Fruit fly (Drosophila melanogaster): ENCODE measurements around the gene Smn.

Gene Smn

dm6 chr3L:16587994-16588622 is 6.8 kb upstream of the Smn start (continued):
- TF ChIP-seq CG4404 (GFP tag; IDR thresholded peaks at IDR 0.05) (no peak), pros (GFP tag; optimal IDR thresholded peaks at IDR 0.05) (no peak), ssp (GFP tag; IDR thresholded peaks at IDR 0.05) (peak; percentile 44; the same call in 1 of the 2 replicates), Rfx (GFP tag; IDR thresholded peaks at IDR 0.05) (peak; percentile 83), fd64A (GFP tag; optimal IDR thresholded peaks at IDR 0.05) (no peak), CG15479 (GFP tag; optimal IDR thresholded peaks at IDR 0.05) (no peak), Xrp1 (GFP tag; IDR thresholded peaks at IDR 0.05) (peak; percentile 53; the same call in 1 of the 2 replicates), CG13894 (tag; optimal IDR thresholded peaks at IDR 0.05) (peak; percentile 52), so (GFP tag; IDR thresholded peaks at IDR 0.05) (0 out of 3 replicates have a peak, but pooled peaks have one; percentile 43), Meics (GFP tag; optimal IDR thresholded peaks at IDR 0.05) (peak; percentile 37), CG11504 (tag; optimal IDR thresholded peaks at IDR 0.05) (no peak), usp (GFP tag; optimal IDR thresholded peaks at IDR 0.05) (no peak), toy (GFP tag; IDR thresholded peaks at IDR 0.05) (peak; percentile 34; the same call in 1 of the 2 replicates), unc-4 (GFP tag; IDR thresholded peaks at IDR 0.05; ENCODE audit: partially characterized antibody) (peak; percentile 95), CG7839 (tag; optimal IDR thresholded peaks at IDR 0.05) (peak; percentile 63), CG30403 (GFP tag; optimal IDR thresholded peaks at IDR 0.05) (peak; percentile 68), sc (optimal IDR thresholded peaks at IDR 0.05) (no peak), sc (GFP tag; optimal IDR thresholded peaks at IDR 0.05) (peak; percentile 11), prd (optimal IDR thresholded peaks at IDR 0.05) (no peak), prd (GFP tag; IDR thresholded peaks at IDR 0.05) (peak; percentile 52; the same call in 2 of the 3 replicates), CG15601 (tag; optimal IDR thresholded peaks at IDR 0.05) (peak; percentile 2), phol (tag; optimal IDR thresholded peaks at IDR 0.05) (peak; percentile 76), Ssrp (tag; optimal IDR thresholded peaks at IDR 0.05) (peak; percentile 27), sna (GFP tag; IDR thresholded peaks at IDR 0.05; ENCODE audit: partially characterized antibody) (peak; percentile 96), Six4 (GFP tag; optimal IDR thresholded peaks at IDR 0.05) (peak; percentile 12), CG6683 (GFP tag; optimal IDR thresholded peaks at IDR 0.05) (peak; percentile 34), CG3726 (GFP tag; IDR thresholded peaks at IDR 0.05) (peak; percentile 11; the same call in 1 of the 3 replicates), CG11093 (GFP tag; IDR thresholded peaks at IDR 0.05) (no peak), dan (GFP tag; IDR thresholded peaks at IDR 0.05) (no peak), CG12219 (GFP tag; optimal IDR thresholded peaks at IDR 0.05) (no peak), Drgx (GFP tag; IDR thresholded peaks at IDR 0.05) (peak; percentile 48), CG10147 (GFP tag; optimal IDR thresholded peaks at IDR 0.05) (peak; percentile 36), CG18011 (GFP tag; optimal IDR thresholded peaks at IDR 0.05) (no peak), CG11456 (GFP tag; IDR thresholded peaks at IDR 0.05) (peak; percentile 76; the same call in 2 of the 3 replicates), Sry-β (GFP tag; optimal IDR thresholded peaks at IDR 0.05) (peak; percentile 52), sisA (GFP tag; IDR thresholded peaks at IDR 0.05) (peak; percentile 47), CG3065 (GFP tag; optimal IDR thresholded peaks at IDR 0.05) (peak; percentile 26), Ptx1 (GFP tag; IDR thresholded peaks at IDR 0.05) (peak; percentile 50), PHDP (tag; optimal IDR thresholded peaks at IDR 0.05) (peak; percentile 63), CG11696 (GFP tag; IDR thresholded peaks at IDR 0.05) (no peak), sug (tag; optimal IDR thresholded peaks at IDR 0.05) (peak; percentile 84), CG11560 (tag; IDR thresholded peaks at IDR 0.05) (no peak), CG9215 (GFP tag; IDR thresholded peaks at IDR 0.05) (peak; percentile 58; the same call in 1 of the 2 replicates), CG15269 (tag; optimal IDR thresholded peaks at IDR 0.05) (no peak), CG1603 (tag; optimal IDR thresholded peaks at IDR 0.05) (peak; percentile 75), CG34422 (GFP tag; IDR thresholded peaks at IDR 0.05) (peak; percentile 77), CG17328 (GFP tag; IDR thresholded peaks at IDR 0.05) (peak; percentile 62), vvl (GFP tag; IDR thresholded peaks at IDR 0.05) (peak; percentile 79), mirr (GFP tag; optimal IDR thresholded peaks at IDR 0.05) (peak; percentile 15), chif (GFP tag; optimal IDR thresholded peaks at IDR 0.05) (peak; percentile 9 to 36)

Data from whole organism, embryonic.